Worm (Caenorhabditis elegans): ENCODE data around the gene ttr-33.

ce11 chrV:7798079-7798478, 39.6 kb downstream of the ttr-33 start, which contains the start of gene ZK742.7:
- no peak for TF ChIP-seq tbx-2 (tag; optimal IDR thresholded peaks at IDR 0.05)
- TF ChIP-seq ceh-6 (GFP tag; optimal IDR thresholded peaks at IDR 0.05), result no peak
- TF ChIP-seq nfya-1 (tag; optimal IDR thresholded peaks at IDR 0.05), result no peak
- no peak for TF ChIP-seq syd-9 (tag; optimal IDR thresholded peaks at IDR 0.05)
- no peak for TF ChIP-seq ets-4 (tag; optimal IDR thresholded peaks at IDR 0.05)
- no peak for TF ChIP-seq ama-1 (optimal IDR thresholded peaks at IDR 0.05)
- TF ChIP-seq fkh-10 (GFP tag; optimal IDR thresholded peaks at IDR 0.05), result no peak

Measured in whole organism, late embryonic.